Worm (Caenorhabditis elegans) whole organism, mixed stage, embryonic: ENCODE results near the gene Y4C6B.2.

Experiments used
- bed-3 ChIP-seq: fragments of 200-800 bp; sonication (Bioruptor generic); optimal IDR thresholded peaks from 3 replicates; lab custom pipeline; 2018; ENCODE audit warnings: mild to moderate bottlenecking, missing genetic modification characterization, moderate library complexity, missing compliant biosample characterization
- ceh-43 ChIP-seq: fragments of 200-800 bp; sonication (Bioruptor generic); optimal IDR thresholded peaks from 2 replicates; lab custom pipeline; 2018; ENCODE audit warnings: mild to moderate bottlenecking, missing genetic modification characterization, moderate library complexity, missing compliant biosample characterization
- lin-13 ChIP-seq: fragments of 150-350 bp; optimal IDR thresholded peaks from 2 replicates; lab custom pipeline; 2014; ENCODE audit warnings: missing biosample characterization, missing genetic modification characterization
- mab-5 ChIP-seq: fragments of 150-350 bp; optimal IDR thresholded peaks from 2 replicates; lab custom pipeline; 2014; ENCODE audit warnings: missing biosample characterization, missing genetic modification characterization
- nhr-28 ChIP-seq: fragments of 150-350 bp; optimal IDR thresholded peaks from 2 replicates; lab custom pipeline; 2014; ENCODE audit warnings: missing biosample characterization, missing genetic modification characterization

- TF ChIP-seq lin-13 (tag; lab: Kevin White, UChicago): no peak
- TF ChIP-seq ceh-43 (GFP tag; lab: Kevin White, UChicago): no peak
- no peak for TF ChIP-seq bed-3 (GFP tag; lab: Kevin White, UChicago)
- TF ChIP-seq nhr-28 (tag; lab: Kevin White, UChicago): no peak
- no peak for TF ChIP-seq mab-5 (tag; lab: Kevin White, UChicago)
Observed at ce11 chrIV:5366567-5366966, 27.2 kb downstream of the Y4C6B.2 start, which contains the start of gene sand-1.
